In genomic region chr3R:4449256-4449655, dm6 we compare ENCODE assay signal across 4 fruit fly cellular contexts.
A peak's percentile ranks its signal among the peaks of the same experiment; 100 is the strongest.
TF ChIP-seq lines count a peak whose summit lies in the region.

No protein-coding gene starts in this region.

- TF ChIP-seq CTCF in whole organism, embryonic (GFP tag; optimal IDR thresholded peaks at IDR 0.05; lab: Kevin White, UChicago): no peak

TF ChIP-seq in whole organism, adult, 20 proteins besides CTCF, POLR2A, EP300 and RAD21:
- TF ChIP-seq Mnt (GFP tag; optimal IDR thresholded peaks at IDR 0.05; lab: Kevin White, UChicago) (peak; percentile 31), cnc (optimal IDR thresholded peaks at IDR 0.05; lab: Kevin White, UChicago) (no peak), cic (GFP tag; optimal IDR thresholded peaks at IDR 0.05; lab: Kevin White, UChicago) (peak; percentile 16)

TF ChIP-seq in whole organism, embryonic, 481 proteins besides CTCF, POLR2A, EP300 and RAD21 (continues in another document):
- TF ChIP-seq z (GFP tag; IDR thresholded peaks at IDR 0.05; lab: Robert Waterston, UW) (0 out of 3 replicates have a peak, but pooled peaks have one; percentile 11), ara (GFP tag; IDR thresholded peaks at IDR 0.05; lab: Robert Waterston, UW) (no peak), ewg (GFP tag; optimal IDR thresholded peaks at IDR 0.05; lab: Kevin White, UChicago) (peak; percentile 3), dysf (GFP tag; IDR thresholded peaks at IDR 0.05; lab: Robert Waterston, UW) (no peak), nom (GFP tag; optimal IDR thresholded peaks at IDR 0.05; lab: Kevin White, UChicago) (no peak), CG4360 (GFP tag; IDR thresholded peaks at IDR 0.05; lab: Robert Waterston, UW) (no peak), CG15479 (GFP tag; optimal IDR thresholded peaks at IDR 0.05; lab: Kevin White, UChicago) (no peak), lbe (GFP tag; optimal IDR thresholded peaks at IDR 0.05; lab: Kevin White, UChicago) (no peak), tup (GFP tag; optimal IDR thresholded peaks at IDR 0.05; lab: Kevin White, UChicago) (no peak), CG1792 (GFP tag; optimal IDR thresholded peaks at IDR 0.05; lab: Kevin White, UChicago) (no peak), CG12659 (GFP tag; optimal IDR thresholded peaks at IDR 0.05; lab: Kevin White, UChicago) (no peak), Ssrp (tag; optimal IDR thresholded peaks at IDR 0.05; lab: Kevin White, UChicago) (no peak), CG12071 (GFP tag; optimal IDR thresholded peaks at IDR 0.05; lab: Kevin White, UChicago) (no peak), Ets97D (GFP tag; optimal IDR thresholded peaks at IDR 0.05; lab: Kevin White, UChicago) (no peak), Adf1 (GFP tag; IDR thresholded peaks at IDR 0.05; lab: Robert Waterston, UW) (peak; percentile 33; the same call in 1 of the 2 replicates), sc (optimal IDR thresholded peaks at IDR 0.05; lab: Kevin White, UChicago) (no peak), sc (GFP tag; optimal IDR thresholded peaks at IDR 0.05; lab: Kevin White, UChicago) (no peak), CG7372 (GFP tag; IDR thresholded peaks at IDR 0.05; lab: Robert Waterston, UW) (no peak), Xrp1 (GFP tag; IDR thresholded peaks at IDR 0.05; lab: Robert Waterston, UW) (no peak), CG30403 (GFP tag; optimal IDR thresholded peaks at IDR 0.05; lab: Kevin White, UChicago) (no peak), vvl (GFP tag; IDR thresholded peaks at IDR 0.05; lab: Robert Waterston, UW) (no peak), hkb (optimal IDR thresholded peaks at IDR 0.05; lab: Kevin White, UChicago) (no peak), hkb (GFP tag; IDR thresholded peaks at IDR 0.05; lab: Robert Waterston, UW) (peak; percentile 27; the same call in 1 of the 2 replicates), Sry-δ (GFP tag; optimal IDR thresholded peaks at IDR 0.05; lab: Kevin White, UChicago) (no peak), CG31365 (tag; optimal IDR thresholded peaks at IDR 0.05; lab: Kevin White, UChicago) (no peak), zen2 (GFP tag; IDR thresholded peaks at IDR 0.05; lab: Robert Waterston, UW; ENCODE audit: partially characterized antibody) (peak; percentile 57; the same call in 1 of the 3 replicates), Lpt (GFP tag; optimal IDR thresholded peaks at IDR 0.05; lab: Kevin White, UChicago) (no peak), CG1832 (GFP tag; optimal IDR thresholded peaks at IDR 0.05; lab: Kevin White, UChicago) (no peak), Abd-B (GFP tag; optimal IDR thresholded peaks at IDR 0.05; lab: Kevin White, UChicago) (no peak), nerfin-1 (tag; optimal IDR thresholded peaks at IDR 0.05; lab: Kevin White, UChicago) (no peak)

TF ChIP-seq in whole organism, prepupa, 60 proteins besides CTCF, POLR2A, EP300 and RAD21:
- no peak for TF ChIP-seq CG11902 (GFP tag; optimal IDR thresholded peaks at IDR 0.05; lab: Kevin White, UChicago)
- peak; percentile 0 for TF ChIP-seq svp (GFP tag; lab: Kevin White, UChicago)
- peak in 1 of 2 experiments; percentile 17 for TF ChIP-seq ss (GFP tag; optimal IDR thresholded peaks at IDR 0.05; lab: Kevin White, UChicago)
- TF ChIP-seq dac (GFP tag; optimal IDR thresholded peaks at IDR 0.05; lab: Kevin White, UChicago): no peak
- TF ChIP-seq Blimp-1 (GFP tag; optimal IDR thresholded peaks at IDR 0.05; lab: Kevin White, UChicago): no peak

TF ChIP-seq in whole organism, pupa, 21 proteins besides CTCF, POLR2A, EP300 and RAD21:
- peak; percentile 48; the same call in 1 of the 2 replicates for TF ChIP-seq CG12605 (GFP tag; IDR thresholded peaks at IDR 0.05; lab: Robert Waterston, UW)
- TF ChIP-seq CG15710 (tag; optimal IDR thresholded peaks at IDR 0.05; lab: Kevin White, UChicago): no peak
- 0 out of 3 replicates have a peak, but pooled peaks have one; percentile 17 for TF ChIP-seq fd96Ca (GFP tag; IDR thresholded peaks at IDR 0.05; lab: Robert Waterston, UW)
- TF ChIP-seq CG13204 (GFP tag; optimal IDR thresholded peaks at IDR 0.05; lab: Kevin White, UChicago): peak; percentile 52
